Fruit fly (Drosophila melanogaster): ENCODE measurements around the gene CG13855.

CG13855 gene

dm6 chr3R:22456007-22456406 lies 50.3 kb downstream of the CG13855 start:
- TF ChIP-seq CG34367 (tag; optimal IDR thresholded peaks at IDR 0.05) (no peak), CG10348 (GFP tag; IDR thresholded peaks at IDR 0.05) (no peak), CG13204 (GFP tag; optimal IDR thresholded peaks at IDR 0.05) (no peak), rn (GFP tag; IDR thresholded peaks at IDR 0.05) (no peak), CG17806 (tag; optimal IDR thresholded peaks at IDR 0.05) (no peak), Pif1A (GFP tag; optimal IDR thresholded peaks at IDR 0.05) (no peak), Pif1B (GFP tag; optimal IDR thresholded peaks at IDR 0.05) (no peak), CG8301 (tag; optimal IDR thresholded peaks at IDR 0.05) (no peak), CG4496 (GFP tag; IDR thresholded peaks at IDR 0.05) (no peak), CG14655 (GFP tag; optimal IDR thresholded peaks at IDR 0.05) (no peak), Ets98B (GFP tag; IDR thresholded peaks at IDR 0.05) (no peak)
